Worm (Caenorhabditis elegans) whole organism, late embryonic: ENCODE results near the gene erd-2.1.

Source experiments
- C08G9.2 ChIP-seq: sonication (generic microtip); optimal IDR thresholded peaks from 2 replicates; lab custom pipeline; 2016; ENCODE audit warnings: mild to moderate bottlenecking, missing genetic modification characterization, moderate library complexity, missing compliant biosample characterization
- C38D4.7 ChIP-seq: fragments of 200-800 bp; sonication (Bioruptor generic); optimal IDR thresholded peaks from 2 replicates; lab custom pipeline; 2018; ENCODE audit warnings: mild to moderate bottlenecking, missing genetic modification characterization, moderate library complexity, missing compliant biosample characterization
- T23F11.4 ChIP-seq: fragments of 200-800 bp; sonication (Bioruptor generic); optimal IDR thresholded peaks from 2 replicates; lab custom pipeline; 2018; ENCODE audit warnings: mild to moderate bottlenecking, missing genetic modification characterization, missing compliant biosample characterization
- ahr-1 ChIP-seq: sonication (generic microtip); optimal IDR thresholded peaks from 2 replicates; lab custom pipeline; 2016; ENCODE audit warnings: missing genetic modification characterization, missing compliant biosample characterization
- ama-1 ChIP-seq: fragments of 150-350 bp; optimal IDR thresholded peaks from 2 replicates; lab custom pipeline; 2014
- ceh-14 ChIP-seq: sonication (generic microtip); optimal IDR thresholded peaks from 2 replicates; lab custom pipeline; 2016; ENCODE audit warnings: missing genotype, missing genetic modification characterization, missing compliant biosample characterization
- ceh-18 ChIP-seq: sonication (generic microtip); optimal IDR thresholded peaks from 2 replicates; lab custom pipeline; 2016; ENCODE audit warnings: missing genetic modification characterization, missing compliant biosample characterization
- ceh-24 ChIP-seq: sonication (generic microtip); optimal IDR thresholded peaks from 2 replicates; lab custom pipeline; 2016; ENCODE audit warnings: mild to moderate bottlenecking, missing genetic modification characterization, missing compliant biosample characterization
- ceh-30 ChIP-seq: fragments of 150-350 bp; optimal IDR thresholded peaks from 2 replicates; lab custom pipeline; 2014; ENCODE audit warnings: missing biosample characterization, missing genetic modification characterization
- ceh-31 ChIP-seq: sonication (generic microtip); optimal IDR thresholded peaks from 2 replicates; lab custom pipeline; 2016; ENCODE audit warnings: missing genetic modification characterization, missing compliant biosample characterization
- ceh-34 ChIP-seq: sonication (generic microtip); optimal IDR thresholded peaks from 2 replicates; lab custom pipeline; 2016; ENCODE audit warnings: mild to moderate bottlenecking, missing genetic modification characterization, missing compliant biosample characterization
- ceh-48 ChIP-seq: sonication (generic microtip); optimal IDR thresholded peaks from 2 replicates; lab custom pipeline; 2016; ENCODE audit warnings: missing genetic modification characterization, inconsistent platforms, missing compliant biosample characterization
- ceh-9 ChIP-seq: sonication (generic microtip); optimal IDR thresholded peaks from 2 replicates; lab custom pipeline; 2016; ENCODE audit warnings: mild to moderate bottlenecking, missing genetic modification characterization, inconsistent platforms, missing compliant biosample characterization
- dmd-4 ChIP-seq: sonication (generic microtip); optimal IDR thresholded peaks from 2 replicates; lab custom pipeline; 2016; ENCODE audit warnings: borderline replicate concordance, missing genetic modification characterization, missing compliant biosample characterization
- elt-2 ChIP-seq: sonication (generic microtip); optimal IDR thresholded peaks from 2 replicates; lab custom pipeline; 2016; ENCODE audit warnings: missing genetic modification reagents, missing genetic modification characterization, missing compliant biosample characterization
- elt-4 ChIP-seq: sonication (generic microtip); optimal IDR thresholded peaks from 2 replicates; lab custom pipeline; 2016; ENCODE audit warnings: missing genetic modification characterization, missing compliant biosample characterization
- ets-4 ChIP-seq: sonication (generic microtip); optimal IDR thresholded peaks from 2 replicates; lab custom pipeline; 2016; ENCODE audit warnings: missing genetic modification characterization, missing compliant biosample characterization
- eyg-1 ChIP-seq: sonication (generic microtip); optimal IDR thresholded peaks from 2 replicates; lab custom pipeline; 2016; ENCODE audit warnings: missing genotype, missing genetic modification characterization, missing compliant biosample characterization
- fkh-10 ChIP-seq: fragments of 150-350 bp; optimal IDR thresholded peaks from 2 replicates; lab custom pipeline; 2014; ENCODE audit warnings: missing biosample characterization, missing genetic modification reagents, missing genetic modification characterization
- fkh-6 ChIP-seq: sonication (generic microtip); optimal IDR thresholded peaks from 2 replicates; lab custom pipeline; 2016; ENCODE audit warnings: missing genetic modification characterization, missing compliant biosample characterization
- hlh-13 ChIP-seq: fragments of 200-800 bp; sonication (Bioruptor generic); optimal IDR thresholded peaks from 2 replicates; lab custom pipeline; 2018; ENCODE audit warnings: mild to moderate bottlenecking, missing genetic modification characterization, missing compliant biosample characterization
- hlh-30 ChIP-seq: sonication (generic microtip); optimal IDR thresholded peaks from 2 replicates; lab custom pipeline; 2017; ENCODE audit warnings: antibody characterized with exemption, missing genetic modification characterization, missing compliant biosample characterization; ENCODE audit not compliant: insufficient read depth
- hlh-6 ChIP-seq: sonication (generic microtip); optimal IDR thresholded peaks from 2 replicates; lab custom pipeline; 2016; ENCODE audit warnings: missing genotype, missing genetic modification characterization, missing compliant biosample characterization
- hlh-8 ChIP-seq: sonication (generic microtip); optimal IDR thresholded peaks from 2 replicates; lab custom pipeline; 2016; ENCODE audit warnings: missing genotype, missing genetic modification characterization, missing compliant biosample characterization
- madf-2 ChIP-seq: sonication (generic microtip); optimal IDR thresholded peaks from 2 replicates; lab custom pipeline; 2017; ENCODE audit warnings: missing genetic modification characterization, missing compliant biosample characterization
- nhr-232 ChIP-seq: sonication (generic microtip); optimal IDR thresholded peaks from 2 replicates; lab custom pipeline; 2016; ENCODE audit warnings: missing genetic modification characterization, missing compliant biosample characterization
- pag-3 ChIP-seq: sonication (generic microtip); optimal IDR thresholded peaks from 2 replicates; lab custom pipeline; 2016; ENCODE audit warnings: missing compliant biosample characterization, missing genetic modification characterization, borderline replicate concordance
- pha-2 ChIP-seq: sonication (generic microtip); optimal IDR thresholded peaks from 2 replicates; lab custom pipeline; 2017; ENCODE audit warnings: mild to moderate bottlenecking, missing genetic modification characterization, missing compliant biosample characterization
- pha-4 ChIP-seq: fragments of 150-350 bp; optimal IDR thresholded peaks from 2 replicates; lab custom pipeline; 2018; ENCODE audit warnings: missing biosample characterization, missing genetic modification reagents, missing genetic modification characterization
- pqm-1 ChIP-seq: sonication (generic microtip); optimal IDR thresholded peaks from 2 replicates; lab custom pipeline; 2016; ENCODE audit warnings: missing genetic modification characterization, missing compliant biosample characterization
- pros-1 ChIP-seq: fragments of 150-350 bp; optimal IDR thresholded peaks from 2 replicates; lab custom pipeline; 2014; ENCODE audit warnings: missing biosample characterization, missing genetic modification reagents, missing genetic modification characterization
- ref-2 ChIP-seq: sonication (generic microtip); optimal IDR thresholded peaks from 2 replicates; lab custom pipeline; 2016; ENCODE audit warnings: missing genetic modification characterization, missing compliant biosample characterization
- rnt-1 ChIP-seq: sonication (generic microtip); optimal IDR thresholded peaks from 2 replicates; lab custom pipeline; 2016; ENCODE audit warnings: missing genetic modification characterization, missing compliant biosample characterization
- sox-2 ChIP-seq: fragments of 200-800 bp; sonication (Bioruptor generic); IDR thresholded peaks from 2 replicates; pipeline ENCODE4 v1.3.6; 2022; ENCODE audit warnings: missing genetic modification reagents, missing genetic modification characterization, missing compliant biosample characterization
- tbx-2 ChIP-seq: sonication (generic microtip); optimal IDR thresholded peaks from 2 replicates; lab custom pipeline; 2016; ENCODE audit warnings: missing genetic modification characterization, missing compliant biosample characterization
- tbx-7 ChIP-seq: sonication (generic microtip); optimal IDR thresholded peaks from 2 replicates; lab custom pipeline; 2016; ENCODE audit warnings: missing genotype, missing genetic modification characterization, missing compliant biosample characterization
- unc-3 ChIP-seq, 2 experiments: fragments of 200-800 bp in 1 of 2; sonication (Bioruptor generic) in 1 of 2; sonication (generic microtip) in 1 of 2; conservative IDR thresholded peaks in 1 of 2; optimal IDR thresholded peaks in 1 of 2; 2 replicates each; pipeline versions ENCODE4 v1.3.6 to Lab custom; 2016 to 2022; ENCODE audit warnings: missing compliant biosample characterization in 2 of 2, missing genetic modification characterization in 2 of 2, missing genetic modification reagents in 1 of 2

erd-2.1 gene

DNA sequence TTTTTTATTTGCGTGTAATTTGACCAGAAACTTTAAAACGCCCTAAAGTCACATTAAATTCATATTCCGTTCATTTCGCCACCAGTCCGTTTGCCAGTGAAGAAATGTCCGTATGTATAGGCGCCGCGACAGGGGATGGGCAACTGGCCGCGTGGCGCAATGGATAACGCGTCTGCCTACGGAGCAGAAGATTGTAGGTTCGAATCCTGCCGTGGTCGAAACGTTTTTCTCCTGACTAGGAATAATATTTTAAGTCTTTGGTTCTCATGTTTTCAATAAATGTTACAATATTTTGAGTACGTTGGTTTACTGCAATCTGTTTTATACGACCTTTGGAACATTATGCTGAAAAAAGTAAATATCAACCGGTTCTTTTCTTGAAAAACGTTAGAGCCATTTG is 13.6 kb downstream of the erd-2.1 start (continued):
- TF ChIP-seq ets-4 (no peak), ceh-18 (tag; lab: Kevin White, UChicago) (peak; percentile 49), nhr-232 (tag; lab: Kevin White, UChicago) (no peak), ahr-1 (tag; lab: Kevin White, UChicago) (no peak), ceh-24 (tag; lab: Kevin White, UChicago) (no peak), ceh-31 (tag; lab: Kevin White, UChicago) (no peak), hlh-13 (GFP tag; lab: Kevin White, UChicago) (peak; percentile 1), C38D4.7 (GFP tag; lab: Kevin White, UChicago) (peak; percentile 15), hlh-8 (tag; lab: Kevin White, UChicago) (no peak), ceh-30 (tag; lab: Kevin White, UChicago) (no peak), ceh-48 (tag; lab: Kevin White, UChicago) (no peak), sox-2 (GFP tag; lab: Robert Waterston, UW) (no peak), pqm-1 (tag; lab: Kevin White, UChicago) (peak; percentile 46), pros-1 (no peak), fkh-6 (no peak), pha-4 (tag; lab: Kevin White, UChicago) (no peak), fkh-10 (no peak), C08G9.2 (tag; lab: Kevin White, UChicago) (no peak), hlh-30 (tag; lab: Kevin White, UChicago) (no peak), rnt-1 (tag; lab: Kevin White, UChicago) (no peak), dmd-4 (tag; lab: Kevin White, UChicago) (no peak), ceh-9 (tag; lab: Kevin White, UChicago) (no peak), ceh-14 (no peak), T23F11.4 (GFP tag; lab: Kevin White, UChicago) (no peak), ceh-34 (tag; lab: Kevin White, UChicago) (no peak), ama-1 (lab: Kevin White, UChicago) (no peak), unc-3 (GFP tag; conservative IDR thresholded peaks at IDR 0.05; lab: Robert Waterston, UW) (0 out of 2 replicates have a peak, but pooled peaks have one; percentile 25), unc-3 (tag; optimal IDR thresholded peaks at IDR 0.05; lab: Kevin White, UChicago) (no peak), pag-3 (tag; lab: Kevin White, UChicago) (no peak), pha-2 (tag; lab: Kevin White, UChicago) (no peak), eyg-1 (tag; lab: Kevin White, UChicago) (no peak), tbx-2 (tag; lab: Kevin White, UChicago) (no peak), ref-2 (no peak)
- TF ChIP-seq, all 69 proteins: peak for 19

DNA sequence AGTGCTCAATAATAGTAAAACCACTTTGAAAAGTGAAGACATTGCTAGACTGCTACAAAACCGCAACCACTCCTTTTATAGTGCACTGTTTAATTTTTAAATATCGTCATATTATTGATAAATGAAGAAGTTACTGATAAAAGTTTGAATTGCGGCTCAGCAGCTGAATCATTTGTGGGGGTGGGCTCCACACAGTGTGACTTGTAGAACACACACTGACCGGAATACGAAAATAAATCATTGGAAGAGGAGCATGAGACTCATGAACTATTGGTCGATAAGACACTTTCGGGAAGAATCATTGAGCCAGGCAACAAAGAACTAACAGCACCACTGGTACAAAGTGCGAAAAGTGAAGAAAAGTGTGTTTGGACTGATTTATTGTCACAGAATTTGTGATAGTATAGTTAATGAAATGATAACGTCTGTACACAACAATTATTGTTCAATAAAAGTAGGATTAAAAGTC is 16.6 kb downstream of the erd-2.1 start, which contains the start of gene oac-14:
Gene oac-14, minus strand, starts transcription at position 51 of the 469 bp plus-strand sequence.
- no peak for TF ChIP-seq hlh-6 (tag; lab: Kevin White, UChicago)
- TF ChIP-seq elt-4 (tag; lab: Kevin White, UChicago) = no peak
- TF ChIP-seq elt-2 = peak; percentile 54
- TF ChIP-seq C08G9.2 (tag; lab: Kevin White, UChicago) = no peak
- TF ChIP-seq ama-1 (lab: Kevin White, UChicago) = no peak
- no peak for TF ChIP-seq pros-1

DNA sequence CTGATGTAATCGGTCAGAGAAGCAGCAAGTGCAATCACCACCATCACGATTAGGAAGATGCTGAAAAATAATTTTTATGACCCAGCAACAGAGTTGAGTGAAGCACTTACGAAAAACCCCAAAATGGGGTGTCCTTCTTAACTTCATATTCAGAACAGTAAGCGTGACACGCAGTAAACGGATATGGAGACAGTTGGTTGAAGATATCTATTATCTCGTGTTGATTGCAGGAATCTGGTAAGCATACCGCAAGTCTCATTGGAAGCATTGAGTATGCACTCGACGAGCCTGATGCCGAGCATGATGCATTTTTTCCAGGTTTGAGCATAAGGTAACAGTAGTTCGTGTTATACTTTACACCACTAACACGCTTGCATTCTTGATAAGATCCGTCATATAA is 17.4 kb downstream of the erd-2.1 start:
- TF ChIP-seq ceh-9 (tag; lab: Kevin White, UChicago) = no peak
- no peak for TF ChIP-seq hlh-8 (tag; lab: Kevin White, UChicago)
- no peak for TF ChIP-seq ceh-14
- no peak for TF ChIP-seq ceh-34 (tag; lab: Kevin White, UChicago)

DNA sequence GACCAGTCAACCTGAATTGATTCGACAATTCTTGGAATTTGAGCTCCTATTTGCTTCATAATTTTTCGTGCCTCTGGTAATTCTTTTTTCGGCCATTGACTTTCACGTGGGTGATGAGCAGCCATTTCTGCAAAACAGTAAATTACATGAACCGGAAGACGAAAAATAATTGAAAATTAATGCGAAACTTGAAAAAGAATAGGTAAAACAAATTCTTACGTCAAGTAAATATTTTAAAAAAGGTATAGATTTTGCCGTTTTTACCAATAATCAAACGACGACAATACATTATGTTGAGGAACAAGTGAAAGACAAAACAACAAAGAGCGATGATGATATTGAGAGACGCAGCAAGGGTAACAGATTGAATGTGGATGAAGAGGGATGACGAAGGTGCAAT is 20.1 kb downstream of the erd-2.1 start, which contains the start of gene moc-1:
Gene moc-1, minus strand, starts transcription at position 127 of the 400 bp plus-strand sequence.
- TF ChIP-seq madf-2 (no peak), tbx-7 (no peak)
